Fruit fly (Drosophila melanogaster) whole organism, prepupa: ENCODE measurements around the gene CG15024.

Experiments
- CG16779 ChIP-seq: fragments of 200-800 bp; sonication (Bioruptor generic); optimal IDR thresholded peaks from 3 replicates; lab custom pipeline; 2017; ENCODE audit warnings: missing biosample characterization, mild to moderate bottlenecking, missing genetic modification characterization
- CG6276 ChIP-seq: fragments of 200-800 bp; sonication (Bioruptor generic); optimal IDR thresholded peaks from 2 replicates; lab custom pipeline; 2017; ENCODE audit warnings: missing biosample characterization, mild to moderate bottlenecking, missing genetic modification characterization
- CG8119 ChIP-seq: fragments of 200-800 bp; sonication (Bioruptor generic); IDR thresholded peaks from 3 replicates; pipeline ENCODE4 v1.3.6; 2022; ENCODE audit warnings: missing biosample characterization, missing genetic modification characterization
- CG8319 ChIP-seq: fragments of 200-800 bp; sonication (Bioruptor generic); optimal IDR thresholded peaks from 3 replicates; lab custom pipeline; 2016; ENCODE audit warnings: missing biosample characterization, missing genetic modification characterization
- Gug ChIP-seq: fragments of 200-800 bp; sonication (Bioruptor generic); IDR thresholded peaks from 2 replicates; pipeline ENCODE4 v1.3.6; 2022; ENCODE audit warnings: missing biosample characterization, missing genetic modification characterization
- net ChIP-seq: fragments of 200-800 bp; sonication (Bioruptor generic); optimal IDR thresholded peaks from 3 replicates; lab custom pipeline; 2016; ENCODE audit warnings: missing biosample characterization, missing genetic modification characterization

DNA sequence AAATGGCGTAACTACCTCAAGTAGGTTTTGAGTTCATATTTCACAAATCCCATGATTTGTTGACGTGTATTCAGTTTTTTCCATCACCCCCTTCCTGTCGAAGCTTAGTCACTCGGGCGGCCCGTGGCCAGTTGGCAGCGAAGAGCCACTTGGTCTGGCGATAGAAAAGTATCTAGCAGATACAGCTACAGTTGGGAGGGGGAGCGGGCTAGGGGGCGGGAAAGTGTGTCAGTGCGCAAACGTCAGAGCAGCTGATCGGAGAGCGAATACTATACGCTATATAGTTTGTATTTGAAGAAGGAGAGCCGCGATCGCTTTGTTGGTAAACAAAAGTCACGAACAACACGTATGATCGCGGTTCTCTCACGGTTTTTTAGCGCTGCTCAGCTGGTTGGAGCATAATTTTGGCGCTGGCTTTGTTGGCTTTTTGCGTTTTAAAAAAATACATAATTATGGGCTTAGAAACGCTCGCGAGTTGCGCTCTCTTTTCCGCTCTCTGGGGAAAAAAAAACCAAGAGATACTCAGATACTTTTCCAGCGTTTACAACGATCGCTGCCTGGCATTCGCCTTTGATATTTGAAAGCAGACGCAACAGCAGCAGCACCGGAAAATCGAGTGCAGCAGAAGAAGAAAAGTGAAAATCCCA is 49.7 kb downstream of the CG15024 start:
- peak; percentile 34; the same call in 1 of the 2 replicates for TF ChIP-seq Gug
- peak; percentile 13; the same call in 1 of the 3 replicates for TF ChIP-seq CG8119 (GFP tag; lab: Robert Waterston, UW)
- no peak for TF ChIP-seq CG8319 (GFP tag; lab: Kevin White, UChicago)
- peak; percentile 25 for TF ChIP-seq net (GFP tag; lab: Kevin White, UChicago)
- TF ChIP-seq CG16779 (tag; lab: Kevin White, UChicago) = no peak
- no peak for TF ChIP-seq CG6276 (GFP tag; lab: Kevin White, UChicago)
